Worm (Caenorhabditis elegans): ENCODE results near the gene paqr-2.

The paqr-2 gene

ce11 chrIII:5372884-5373283, 6.8 kb downstream of the paqr-2 start (continued):
- no peak for TF ChIP-seq F37B4.10 (GFP tag; IDR thresholded peaks at IDR 0.05)
- no peak for TF ChIP-seq tbp1 (GFP tag; optimal IDR thresholded peaks at IDR 0.05)
- TF ChIP-seq pha-4 (tag; optimal IDR thresholded peaks at IDR 0.05), result no peak
- TF ChIP-seq ceh-27 (GFP tag; optimal IDR thresholded peaks at IDR 0.05), result peak; percentile 9
- TF ChIP-seq chd-7 (tag; optimal IDR thresholded peaks at IDR 0.05), result no peak
- no peak for TF ChIP-seq gei-17 (GFP tag; optimal IDR thresholded peaks at IDR 0.05)
- TF ChIP-seq die-1 (tag; optimal IDR thresholded peaks at IDR 0.05), result no peak
- TF ChIP-seq C06A6.2 (GFP tag; conservative IDR thresholded peaks at IDR 0.05), result no peak
- no peak for TF ChIP-seq akir-1 (GFP tag; optimal IDR thresholded peaks at IDR 0.05)
- TF ChIP-seq nhr-27 (tag; optimal IDR thresholded peaks at IDR 0.05), result no peak
- 0 out of 2 replicates have a peak, but pooled peaks have one; percentile 24 for TF ChIP-seq B0336.3 (GFP tag; IDR thresholded peaks at IDR 0.05)
- no peak for TF ChIP-seq sptf-2 (GFP tag; optimal IDR thresholded peaks at IDR 0.05)
- TF ChIP-seq madf-10 (tag; optimal IDR thresholded peaks at IDR 0.05), result no peak
- no peak for TF ChIP-seq lin-35 (GFP tag; optimal IDR thresholded peaks at IDR 0.05)
- TF ChIP-seq cebp-1 (GFP tag; IDR thresholded peaks at IDR 0.05), result no peak
- TF ChIP-seq cebp-1 (tag; optimal IDR thresholded peaks at IDR 0.05), result peak; percentile 7
- TF ChIP-seq aptf-3 (GFP tag; IDR thresholded peaks at IDR 0.05), result no peak
- TF ChIP-seq ztf-26 (tag; optimal IDR thresholded peaks at IDR 0.05), result no peak
- TF ChIP-seq ztf-3 (GFP tag; optimal IDR thresholded peaks at IDR 0.05), result no peak
- no peak for TF ChIP-seq bed-2 (GFP tag; IDR thresholded peaks at IDR 0.05)

ce11 chrIII:5371226-5371926, 8.4 kb downstream of the paqr-2 start, which contains the start of gene szy-2:
TSS of gene szy-2 (minus strand) at chrIII:5371276.
- no peak for TF ChIP-seq hrde-1 (tag; optimal IDR thresholded peaks at IDR 0.05; ENCODE audit: borderline replicate concordance)
- no peak for TF ChIP-seq ztf-22 (GFP tag; optimal IDR thresholded peaks at IDR 0.05)

ce11 chrIII:5367995-5368899, 11.5 kb downstream of the paqr-2 start, which contains the start of gene dhs-9:
TSS of gene dhs-9 (minus strand) at chrIII:5368045.
- TF ChIP-seq hlh-26 (GFP tag; conservative IDR thresholded peaks at IDR 0.05) (no peak), him-1 (tag; optimal IDR thresholded peaks at IDR 0.05) (peak; percentile 20), Y79H2A.3 (GFP tag; conservative IDR thresholded peaks at IDR 0.05) (no peak), ztf-28 (GFP tag; IDR thresholded peaks at IDR 0.05) (no peak), ceh-27 (GFP tag; optimal IDR thresholded peaks at IDR 0.05) (no peak), nfyb-1 (GFP tag; IDR thresholded peaks at IDR 0.05) (peak; percentile 58; the same call in 1 of the 2 replicates), akir-1 (GFP tag; optimal IDR thresholded peaks at IDR 0.05) (no peak), Y53G8AR.9 (GFP tag; conservative IDR thresholded peaks at IDR 0.05) (peak; percentile 62), cebp-2 (GFP tag; IDR thresholded peaks at IDR 0.05) (no peak), lin-40 (tag; optimal IDR thresholded peaks at IDR 0.05) (peak; percentile 34), mxl-1 (tag; optimal IDR thresholded peaks at IDR 0.05) (no peak), dpff-1 (tag; optimal IDR thresholded peaks at IDR 0.05) (no peak), tbx-9 (tag; optimal IDR thresholded peaks at IDR 0.05; ENCODE audit: borderline replicate concordance) (no peak), nhr-27 (tag; optimal IDR thresholded peaks at IDR 0.05) (no peak), bed-1 (GFP tag; IDR thresholded peaks at IDR 0.05) (no peak), nhr-80 (tag; optimal IDR thresholded peaks at IDR 0.05) (peak; percentile 51), sea-2 (GFP tag; IDR thresholded peaks at IDR 0.05) (no peak), rpc-1 (optimal IDR thresholded peaks at IDR 0.05) (no peak), rpc-1 (tag; optimal IDR thresholded peaks at IDR 0.05) (no peak), egl-44 (GFP tag; IDR thresholded peaks at IDR 0.05) (no peak), ztf-6 (GFP tag; IDR thresholded peaks at IDR 0.05) (no peak), lag-1 (GFP tag; IDR thresholded peaks at IDR 0.05) (no peak), ama-1 (optimal IDR thresholded peaks at IDR 0.05) (no peak), ama-1 (GFP tag; optimal IDR thresholded peaks at IDR 0.05) (no peak), C17E4.6 (GFP tag; IDR thresholded peaks at IDR 0.05) (no peak), ceh-100 (GFP tag; IDR thresholded peaks at IDR 0.05) (no peak), mes-4 (tag; optimal IDR thresholded peaks at IDR 0.05) (no peak)
